Fruit fly (Drosophila melanogaster) whole organism, adult: ENCODE data around the gene CG13659.

ENCODE experiments used
- CG11617 ChIP-seq: fragments of 200-800 bp; sonication (Bioruptor generic); optimal IDR thresholded peaks from 2 replicates; lab custom pipeline; 2017; ENCODE audit warnings: mild to moderate bottlenecking, missing biosample characterization, missing genetic modification reagents, missing genetic modification characterization
- CG12768 ChIP-seq: fragments of 200-800 bp; sonication (Bioruptor generic); optimal IDR thresholded peaks from 2 replicates; lab custom pipeline; 2017; ENCODE audit warnings: missing biosample characterization, missing genetic modification characterization, mild to moderate bottlenecking, moderate library complexity, missing genetic modification reagents
- CG14711 ChIP-seq: fragments of 200-800 bp; sonication (Bioruptor generic); optimal IDR thresholded peaks from 2 replicates; lab custom pipeline; 2018; ENCODE audit warnings: missing biosample characterization, mild to moderate bottlenecking, missing genetic modification characterization, moderate library complexity
- CG1620 ChIP-seq: fragments of 200-800 bp; sonication (Bioruptor generic); optimal IDR thresholded peaks from 2 replicates; lab custom pipeline; 2016; ENCODE audit warnings: missing biosample characterization, missing genetic modification characterization
- CG33017 ChIP-seq: fragments of 200-800 bp; sonication (Bioruptor generic); optimal IDR thresholded peaks from 2 replicates; lab custom pipeline; 2018; ENCODE audit warnings: missing biosample characterization, mild to moderate bottlenecking, missing genetic modification characterization, moderate library complexity
- CG5204 ChIP-seq: fragments of 200-800 bp; sonication (Bioruptor generic); optimal IDR thresholded peaks from 2 replicates; lab custom pipeline; 2016; ENCODE audit warnings: missing biosample characterization, missing genetic modification characterization
- CG7045 ChIP-seq: fragments of 200-800 bp; sonication (Bioruptor generic); optimal IDR thresholded peaks from 2 replicates; lab custom pipeline; 2017; ENCODE audit warnings: missing biosample characterization, mild to moderate bottlenecking, missing genetic modification characterization
- CG7101 ChIP-seq: fragments of 200-800 bp; sonication (Bioruptor generic); optimal IDR thresholded peaks from 2 replicates; lab custom pipeline; 2018; ENCODE audit warnings: missing biosample characterization, mild to moderate bottlenecking, missing genetic modification characterization, moderate library complexity
- Clk ChIP-seq: fragments of 200-800 bp; sonication (Bioruptor generic); optimal IDR thresholded peaks from 2 replicates; lab custom pipeline; 2017; ENCODE audit warnings: missing biosample characterization, missing genetic modification characterization
- Crg-1 ChIP-seq: fragments of 200-800 bp; sonication (Bioruptor generic); optimal IDR thresholded peaks from 2 replicates; lab custom pipeline; 2016; ENCODE audit warnings: missing biosample characterization, missing genetic modification characterization
- Hr96 ChIP-seq: fragments of 200-800 bp; sonication (Bioruptor generic); optimal IDR thresholded peaks from 2 replicates; lab custom pipeline; 2016; ENCODE audit warnings: missing biosample characterization, missing genetic modification characterization
- Mnt ChIP-seq: fragments of 200-800 bp; sonication (Bioruptor generic); optimal IDR thresholded peaks from 2 replicates; lab custom pipeline; 2016; ENCODE audit warnings: missing biosample characterization, mild to moderate bottlenecking, missing genetic modification characterization
- bab1 ChIP-seq: fragments of 200-800 bp; sonication (Bioruptor generic); optimal IDR thresholded peaks from 3 replicates; lab custom pipeline; 2019; ENCODE audit warnings: missing biosample characterization, mild to moderate bottlenecking, missing genetic modification characterization, moderate library complexity
- cic ChIP-seq: fragments of 200-800 bp; sonication (Bioruptor generic); optimal IDR thresholded peaks from 2 replicates; lab custom pipeline; 2017; ENCODE audit warnings: missing biosample characterization, mild to moderate bottlenecking, missing genetic modification characterization, moderate library complexity
- cnc ChIP-seq, 2 experiments: fragments of >200 bp; optimal IDR thresholded peaks; 2 replicates each; lab custom pipeline; 2017
- kay ChIP-seq: fragments of 200-800 bp; sonication (Bioruptor generic); peaks from one replicate; lab custom pipeline; 2016; ENCODE audit warnings: missing biosample characterization, missing genetic modification characterization, borderline replicate concordance
- ovo ChIP-seq: fragments of 200-800 bp; sonication (Bioruptor generic); optimal IDR thresholded peaks from 2 replicates; lab custom pipeline; 2016; ENCODE audit warnings: missing biosample characterization, missing genetic modification characterization
- pad ChIP-seq: fragments of 200-800 bp; sonication (Bioruptor generic); optimal IDR thresholded peaks from 3 replicates; lab custom pipeline; 2017; ENCODE audit warnings: missing biosample characterization, missing genetic modification characterization, mild to moderate bottlenecking, moderate library complexity, missing genetic modification reagents
- tj ChIP-seq: fragments of 200-800 bp; sonication (Bioruptor generic); optimal IDR thresholded peaks from 3 replicates; lab custom pipeline; 2017; ENCODE audit warnings: missing biosample characterization, mild to moderate bottlenecking, missing genetic modification characterization, moderate library complexity
- toe ChIP-seq: fragments of 200-800 bp; sonication (Bioruptor generic); optimal IDR thresholded peaks from 2 replicates; lab custom pipeline; 2016; ENCODE audit warnings: missing biosample characterization, missing genetic modification characterization

Gene CG13659

dm6 chr3R:25266751-25267150, 33.9 kb upstream of the CG13659 start:
- no peak for TF ChIP-seq CG33017 (tag; lab: Kevin White, UChicago)
- no peak for TF ChIP-seq Hr96 (GFP tag; lab: Kevin White, UChicago)
- TF ChIP-seq CG12768 (GFP tag; lab: Kevin White, UChicago), result no peak
- no peak for TF ChIP-seq kay (GFP tag; lab: Kevin White, UChicago)
- TF ChIP-seq CG5204 (GFP tag; lab: Kevin White, UChicago), result no peak
- TF ChIP-seq bab1 (GFP tag; lab: Kevin White, UChicago), result no peak
- TF ChIP-seq Crg-1 (GFP tag; lab: Kevin White, UChicago), result no peak
- TF ChIP-seq CG1620 (GFP tag; lab: Kevin White, UChicago), result no peak
- TF ChIP-seq pad (GFP tag; lab: Kevin White, UChicago), result no peak
- TF ChIP-seq cnc (optimal IDR thresholded peaks at IDR 0.05; lab: Kevin White, UChicago), result no peak
- TF ChIP-seq CG14711 (tag; lab: Kevin White, UChicago), result no peak
- TF ChIP-seq Mnt (GFP tag; lab: Kevin White, UChicago), result no peak
- no peak for TF ChIP-seq CG7101 (tag; lab: Kevin White, UChicago)

DNA sequence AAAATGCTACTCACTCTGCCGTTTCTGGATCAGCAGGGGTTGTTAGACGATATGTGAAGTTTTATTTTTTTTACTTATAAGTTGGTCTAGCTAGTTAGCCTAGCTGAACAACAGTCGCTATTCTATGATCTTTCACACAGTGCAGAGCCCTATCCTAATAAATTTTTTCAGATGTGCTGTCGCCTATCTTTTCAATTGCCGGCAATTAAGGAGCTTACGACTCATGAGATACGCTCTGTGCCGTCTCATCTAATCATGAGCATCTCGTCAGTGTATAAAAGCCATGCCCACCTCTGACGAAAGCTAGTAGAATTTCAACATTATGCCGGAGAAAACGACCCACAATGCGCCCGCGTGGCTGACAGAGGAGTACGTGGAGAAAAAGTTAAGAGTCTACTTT, 30.8 kb upstream of the CG13659 start, which contains the start of the genes CG11889 and CG11891:
Gene CG11889 (plus strand): TSS at position 301 of the 400 bp plus-strand sequence.
Gene CG11891 (plus strand): TSS at position 301 of the 400 bp plus-strand sequence.
- no peak for TF ChIP-seq toe (GFP tag; lab: Kevin White, UChicago)
- no peak for TF ChIP-seq CG12768 (GFP tag; lab: Kevin White, UChicago)
- no peak for TF ChIP-seq cnc (optimal IDR thresholded peaks at IDR 0.05; lab: Kevin White, UChicago)
- TF ChIP-seq Clk (GFP tag; lab: Kevin White, UChicago), result no peak
- TF ChIP-seq CG33017 (tag; lab: Kevin White, UChicago), result no peak
- no peak for TF ChIP-seq CG14711 (tag; lab: Kevin White, UChicago)
- no peak for TF ChIP-seq Mnt (GFP tag; lab: Kevin White, UChicago)
- no peak for TF ChIP-seq pad (GFP tag; lab: Kevin White, UChicago)
- no peak for TF ChIP-seq CG5204 (GFP tag; lab: Kevin White, UChicago)
- TF ChIP-seq CG1620 (GFP tag; lab: Kevin White, UChicago), result no peak
- TF ChIP-seq CG11617 (GFP tag; lab: Kevin White, UChicago), result no peak
- TF ChIP-seq CG7101 (tag; lab: Kevin White, UChicago), result no peak
- no peak for TF ChIP-seq tj (GFP tag; lab: Kevin White, UChicago)
- TF ChIP-seq ovo (GFP tag; lab: Kevin White, UChicago), result no peak
- no peak for TF ChIP-seq bab1 (GFP tag; lab: Kevin White, UChicago)
- TF ChIP-seq Crg-1 (GFP tag; lab: Kevin White, UChicago), result no peak
- no peak for TF ChIP-seq cic (GFP tag; lab: Kevin White, UChicago)
- no peak for TF ChIP-seq CG7045 (GFP tag; lab: Kevin White, UChicago)
- TF ChIP-seq kay (GFP tag; lab: Kevin White, UChicago), result no peak
- TF ChIP-seq Hr96 (GFP tag; lab: Kevin White, UChicago), result no peak

DNA sequence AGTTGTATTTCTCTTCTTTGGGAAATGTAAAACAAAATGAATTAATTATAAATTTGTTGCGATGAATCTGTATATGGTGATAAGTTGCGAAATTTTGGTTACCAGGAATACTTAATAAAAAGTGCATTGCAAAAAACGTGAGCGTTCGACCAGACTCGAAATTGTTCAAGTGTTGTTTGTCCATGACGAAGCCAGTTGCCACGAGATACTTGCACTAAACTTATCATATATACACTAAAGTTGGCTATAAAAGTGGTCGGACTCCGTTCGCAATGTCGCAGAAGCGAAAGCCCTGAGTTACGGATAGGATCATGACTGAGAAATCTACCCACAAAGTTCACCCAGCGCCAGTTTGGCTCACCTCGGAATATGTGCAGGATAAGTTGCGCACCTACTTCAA, 27.2 kb upstream of the CG13659 start, which contains the start of gene CG11878:
Gene CG11878 (plus strand): TSS at position 301 of the 400 bp plus-strand sequence.
- TF ChIP-seq cic (GFP tag; lab: Kevin White, UChicago), result peak; percentile 0
- no peak for TF ChIP-seq Hr96 (GFP tag; lab: Kevin White, UChicago)

DNA sequence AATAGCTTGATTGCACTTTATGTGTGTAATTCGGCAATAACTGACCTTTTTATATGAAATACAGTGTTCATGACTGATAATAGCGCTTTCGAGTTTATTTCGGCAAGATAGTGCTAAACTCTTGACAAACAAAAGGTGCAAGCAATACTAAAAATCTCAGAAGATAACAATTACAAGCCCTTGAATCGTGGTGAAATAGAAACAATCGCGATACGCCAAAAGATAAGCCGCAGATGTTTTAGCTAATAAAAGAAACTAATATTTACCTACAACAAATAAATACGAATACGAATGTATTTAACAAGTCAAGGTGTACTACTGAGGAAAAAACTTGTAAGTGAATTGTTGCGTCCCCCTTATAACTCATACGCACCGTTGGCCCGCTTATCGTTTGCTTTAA, 25.4 kb upstream of the CG13659 start:
- TF ChIP-seq cnc (optimal IDR thresholded peaks at IDR 0.05; lab: Kevin White, UChicago) (no peak), CG5204 (GFP tag; lab: Kevin White, UChicago) (peak; percentile 34), CG11617 (GFP tag; lab: Kevin White, UChicago) (peak; percentile 62), Mnt (GFP tag; lab: Kevin White, UChicago) (peak; percentile 19), Crg-1 (GFP tag; lab: Kevin White, UChicago) (peak; percentile 11), ovo (GFP tag; lab: Kevin White, UChicago) (peak; percentile 20), tj (GFP tag; lab: Kevin White, UChicago) (no peak), toe (GFP tag; lab: Kevin White, UChicago) (no peak), CG14711 (tag; lab: Kevin White, UChicago) (peak; percentile 22), Hr96 (GFP tag; lab: Kevin White, UChicago) (no peak), pad (GFP tag; lab: Kevin White, UChicago) (peak; percentile 44), CG1620 (GFP tag; lab: Kevin White, UChicago) (no peak), bab1 (GFP tag; lab: Kevin White, UChicago) (no peak), kay (GFP tag; lab: Kevin White, UChicago) (peak; percentile 94), cic (GFP tag; lab: Kevin White, UChicago) (peak; percentile 97), CG33017 (tag; lab: Kevin White, UChicago) (peak; percentile 71), CG7101 (tag; lab: Kevin White, UChicago) (peak; percentile 65), CG12768 (GFP tag; lab: Kevin White, UChicago) (peak; percentile 58), Clk (GFP tag; lab: Kevin White, UChicago) (no peak), CG7045 (GFP tag; lab: Kevin White, UChicago) (peak; percentile 80)

DNA sequence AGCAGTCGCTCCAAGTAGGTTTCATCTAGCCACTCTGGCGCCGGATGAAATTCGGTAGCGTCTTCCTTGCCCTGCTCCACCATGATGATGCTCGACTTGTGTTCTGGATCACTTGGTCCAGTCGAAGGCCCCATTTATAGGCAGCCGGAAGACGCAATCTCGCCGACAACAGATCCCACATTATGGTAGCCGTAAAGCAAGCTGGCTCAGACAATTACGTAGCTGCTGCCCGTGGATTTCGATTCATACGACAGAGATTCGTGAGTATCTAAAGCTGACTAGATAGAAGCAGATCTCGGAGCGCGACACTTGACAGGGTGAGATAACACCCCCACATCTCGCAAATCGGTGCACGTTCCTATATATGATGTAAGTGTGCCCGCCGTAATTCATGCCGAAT, 23.6 kb upstream of the CG13659 start, which contains the start of gene CG10513:
Gene CG10513 (minus strand): TSS at position 101 of the 400 bp plus-strand sequence.
- TF ChIP-seq Crg-1 (GFP tag; lab: Kevin White, UChicago) (no peak), CG12768 (GFP tag; lab: Kevin White, UChicago) (no peak), Hr96 (GFP tag; lab: Kevin White, UChicago) (no peak), CG11617 (GFP tag; lab: Kevin White, UChicago) (no peak), Mnt (GFP tag; lab: Kevin White, UChicago) (no peak)
